Fruit fly (Drosophila melanogaster) whole organism, embryonic: ENCODE data around the gene CG7634.

Experiments
- Antp ChIP-seq: fragments of 200-800 bp; sonication (Bioruptor generic); optimal IDR thresholded peaks from 3 replicates; lab custom pipeline; 2016; ENCODE audit warnings: missing biosample characterization, missing genetic modification characterization
- CG1024 ChIP-seq: fragments of 200-800 bp; sonication (Bioruptor generic); IDR thresholded peaks from 2 replicates; pipeline ENCODE4 v1.3.6; 2022; ENCODE audit warnings: missing biosample characterization, missing genetic modification characterization
- CG10543 ChIP-seq: fragments of 200-800 bp; sonication (Bioruptor generic); optimal IDR thresholded peaks from 3 replicates; lab custom pipeline; 2017; ENCODE audit warnings: missing biosample characterization, mild to moderate bottlenecking, missing genetic modification characterization, moderate library complexity
- CG11456 ChIP-seq: fragments of 200-800 bp; sonication (Bioruptor generic); IDR thresholded peaks from 3 replicates; pipeline ENCODE4 v1.3.6; 2022; ENCODE audit warnings: missing biosample characterization, missing genetic modification characterization
- CG11560 ChIP-seq: fragments of 200-800 bp; sonication (Bioruptor generic); IDR thresholded peaks from 3 replicates; pipeline ENCODE4 v1.3.6; 2022; ENCODE audit warnings: missing biosample characterization, missing genetic modification characterization
- CG12769 ChIP-seq: fragments of 200-800 bp; sonication (Bioruptor generic); optimal IDR thresholded peaks from 2 replicates; lab custom pipeline; 2019; ENCODE audit warnings: missing biosample characterization, mild to moderate bottlenecking, missing genetic modification characterization, moderate library complexity
- CG15696 ChIP-seq: fragments of 200-800 bp; sonication (Bioruptor generic); optimal IDR thresholded peaks from 2 replicates; lab custom pipeline; 2019; ENCODE audit warnings: missing biosample characterization, mild to moderate bottlenecking, missing genetic modification characterization, moderate library complexity
- CG16815 ChIP-seq: fragments of 200-800 bp; sonication (Bioruptor generic); optimal IDR thresholded peaks from 3 replicates; lab custom pipeline; 2017; ENCODE audit warnings: missing biosample characterization, mild to moderate bottlenecking, missing genetic modification characterization
- CG17328 ChIP-seq: fragments of 200-800 bp; sonication (Bioruptor generic); IDR thresholded peaks from 2 replicates; pipeline ENCODE4 v1.3.6; 2022; ENCODE audit warnings: missing biosample characterization, missing genetic modification characterization
- CG17385 ChIP-seq: fragments of 200-800 bp; sonication (Bioruptor generic); optimal IDR thresholded peaks from 3 replicates; lab custom pipeline; 2018; ENCODE audit warnings: missing biosample characterization, mild to moderate bottlenecking, missing genetic modification characterization
- CG2120 ChIP-seq: fragments of 200-800 bp; sonication (Bioruptor generic); optimal IDR thresholded peaks from 3 replicates; lab custom pipeline; 2016; ENCODE audit warnings: missing biosample characterization, missing genetic modification characterization
- CG2712 ChIP-seq: fragments of 200-800 bp; optimal IDR thresholded peaks from 3 replicates; lab custom pipeline; 2019; ENCODE audit warnings: missing biosample characterization, mild to moderate bottlenecking, missing genetic modification characterization, moderate library complexity
- CG30403 ChIP-seq: fragments of 200-800 bp; sonication (Bioruptor generic); optimal IDR thresholded peaks from 3 replicates; lab custom pipeline; 2016; ENCODE audit warnings: missing biosample characterization, missing genetic modification characterization
- CG31365 ChIP-seq: fragments of 200-800 bp; sonication (Bioruptor generic); optimal IDR thresholded peaks from 2 replicates; lab custom pipeline; 2018; ENCODE audit warnings: missing biosample characterization, mild to moderate bottlenecking, missing genetic modification characterization
- CG4424 ChIP-seq: fragments of 200-800 bp; sonication (Bioruptor generic); optimal IDR thresholded peaks from 3 replicates; lab custom pipeline; 2016; ENCODE audit warnings: missing biosample characterization, missing genetic modification characterization
- CG7786 ChIP-seq: fragments of 200-800 bp; sonication (Bioruptor generic); optimal IDR thresholded peaks from 2 replicates; lab custom pipeline; 2016; ENCODE audit warnings: missing biosample characterization, missing genetic modification characterization
- CG8290 ChIP-seq, 3 experiments: fragments of 200-800 bp; sonication (Bioruptor generic); optimal IDR thresholded peaks; 2 replicates each; lab custom pipeline; 2016 to 2019; ENCODE audit warnings: missing biosample characterization in 3 of 3, missing genetic modification characterization in 3 of 3, mild to moderate bottlenecking in 2 of 3, moderate library complexity in 1 of 3
- CG8944 ChIP-seq: fragments of 200-800 bp; sonication (Bioruptor generic); optimal IDR thresholded peaks from 3 replicates; lab custom pipeline; 2016; ENCODE audit warnings: missing biosample characterization, missing genetic modification characterization
- CTCF ChIP-seq: fragments of 200-800 bp; sonication (Bioruptor generic); optimal IDR thresholded peaks from 2 replicates; lab custom pipeline; 2017; ENCODE audit warnings: missing biosample characterization, mild to moderate bottlenecking, missing genetic modification characterization, moderate library complexity
- Dad ChIP-seq: fragments of 200-800 bp; sonication (Bioruptor generic); optimal IDR thresholded peaks from 3 replicates; lab custom pipeline; 2016; ENCODE audit warnings: missing biosample characterization, missing genetic modification characterization
- Dek ChIP-seq: fragments of 200-800 bp; sonication (Bioruptor generic); optimal IDR thresholded peaks from 3 replicates; lab custom pipeline; 2019; ENCODE audit warnings: missing biosample characterization, mild to moderate bottlenecking, missing genetic modification characterization, moderate library complexity
- Dip3 ChIP-seq: fragments of 200-800 bp; sonication (Bioruptor generic); optimal IDR thresholded peaks from 3 replicates; lab custom pipeline; 2016; ENCODE audit warnings: missing biosample characterization, missing genetic modification characterization
- Ets65A ChIP-seq: fragments of 200-800 bp; sonication (Bioruptor generic); peaks from one replicate; lab custom pipeline; 2016; ENCODE audit warnings: missing biosample characterization, missing genetic modification characterization
- H2.0 ChIP-seq: fragments of 200-800 bp; sonication (Bioruptor generic); IDR thresholded peaks from 2 replicates; pipeline ENCODE4 v1.3.6; 2022; ENCODE audit warnings: missing biosample characterization, missing genetic modification characterization
- Hand ChIP-seq: fragments of 200-800 bp; sonication (Bioruptor generic); optimal IDR thresholded peaks from 2 replicates; lab custom pipeline; 2017; ENCODE audit warnings: mild to moderate bottlenecking, missing biosample characterization, missing genetic modification reagents, missing genetic modification characterization
- Hr78 ChIP-seq, 2 experiments: fragments of 200-800 bp in 1 of 2; fragments of >200 bp in 1 of 2; sonication (Bioruptor generic) in 1 of 2; optimal IDR thresholded peaks; 2 replicates each; lab custom pipeline; 2017 to 2019; ENCODE audit warnings: missing biosample characterization in 2 of 2, missing genetic modification characterization in 2 of 2, mild to moderate bottlenecking in 1 of 2, moderate library complexity in 1 of 2
- Kr ChIP-seq: fragments of 200-800 bp; sonication (Bioruptor generic); optimal IDR thresholded peaks from 2 replicates; lab custom pipeline; 2017; ENCODE audit warnings: missing biosample characterization, mild to moderate bottlenecking, missing genetic modification characterization
- MBD-R2 ChIP-seq: fragments of 200-800 bp; sonication (Bioruptor generic); IDR thresholded peaks from 2 replicates; pipeline ENCODE4 v1.3.6; 2022; ENCODE audit warnings: missing biosample characterization, missing genetic modification characterization
- Mrtf ChIP-seq: fragments of 200-800 bp; sonication (Bioruptor generic); IDR thresholded peaks from 3 replicates; pipeline ENCODE4 v1.3.6; 2022; ENCODE audit warnings: missing biosample characterization, missing genetic modification characterization
- NFAT ChIP-seq: fragments of 200-800 bp; sonication (Bioruptor generic); IDR thresholded peaks from 2 replicates; pipeline ENCODE4 v1.3.6; 2022; ENCODE audit warnings: missing biosample characterization, missing genetic modification characterization
- Xrp1 ChIP-seq: fragments of 200-800 bp; sonication (Bioruptor generic); IDR thresholded peaks from 2 replicates; pipeline ENCODE4 v1.3.6; 2022; ENCODE audit warnings: missing biosample characterization, missing genetic modification characterization
- al ChIP-seq: fragments of 200-800 bp; sonication (Bioruptor generic); IDR thresholded peaks from 2 replicates; pipeline ENCODE4 v1.3.6; 2022; ENCODE audit warnings: missing biosample characterization, missing genetic modification characterization
- dpn ChIP-seq, 2 experiments: fragments of 200-800 bp; sonication (Bioruptor generic); optimal IDR thresholded peaks; 3 replicates each; lab custom pipeline; 2016; ENCODE audit warnings: missing biosample characterization in 2 of 2, missing genetic modification characterization in 2 of 2
- eyg ChIP-seq: fragments of 200-800 bp; sonication (Bioruptor generic); optimal IDR thresholded peaks from 3 replicates; lab custom pipeline; 2016; ENCODE audit warnings: missing biosample characterization, missing genetic modification characterization
- fd96Cb ChIP-seq: fragments of 200-800 bp; sonication (Bioruptor generic); optimal IDR thresholded peaks from 2 replicates; lab custom pipeline; 2018; ENCODE audit warnings: missing biosample characterization, mild to moderate bottlenecking, missing genetic modification characterization, moderate library complexity
- gcm ChIP-seq: fragments of 200-800 bp; sonication (Bioruptor generic); optimal IDR thresholded peaks from 2 replicates; lab custom pipeline; 2019; ENCODE audit warnings: missing biosample characterization, mild to moderate bottlenecking, missing genetic modification characterization, moderate library complexity
- hbn ChIP-seq: fragments of 200-800 bp; sonication (Bioruptor generic); IDR thresholded peaks from 2 replicates; pipeline ENCODE4 v1.3.6; 2022; ENCODE audit warnings: missing biosample characterization, missing genetic modification characterization; ENCODE audit not compliant: partially characterized antibody
- hkb ChIP-seq, 2 experiments: fragments of 200-800 bp in 1 of 2; fragments of >200 bp in 1 of 2; sonication (Bioruptor generic) in 1 of 2; IDR thresholded peaks in 1 of 2; optimal IDR thresholded peaks in 1 of 2; 2 replicates each; pipeline versions ENCODE4 v1.3.6 to Lab custom; 2017 to 2022; ENCODE audit warnings: missing biosample characterization in 1 of 2, missing genetic modification characterization in 1 of 2
- jumu ChIP-seq: fragments of 200-800 bp; sonication (Bioruptor generic); optimal IDR thresholded peaks from 3 replicates; lab custom pipeline; 2016; ENCODE audit warnings: missing biosample characterization, missing genetic modification characterization
- klu ChIP-seq: fragments of 200-800 bp; sonication (Bioruptor generic); IDR thresholded peaks from 2 replicates; pipeline ENCODE4 v1.3.6; 2022; ENCODE audit warnings: missing biosample characterization, missing genetic modification characterization
- luna ChIP-seq: fragments of 200-800 bp; sonication (Bioruptor generic); optimal IDR thresholded peaks from 2 replicates; lab custom pipeline; 2016; ENCODE audit warnings: missing biosample characterization, missing genetic modification characterization
- peb ChIP-seq: fragments of 200-800 bp; sonication (Bioruptor generic); IDR thresholded peaks from 2 replicates; pipeline ENCODE4 v1.3.6; 2022; ENCODE audit warnings: missing biosample characterization, missing genetic modification characterization
- phol ChIP-seq: fragments of 200-800 bp; sonication (Bioruptor generic); optimal IDR thresholded peaks from 3 replicates; lab custom pipeline; 2018; ENCODE audit warnings: missing biosample characterization, mild to moderate bottlenecking, missing genetic modification characterization, moderate library complexity
- pita ChIP-seq: fragments of 200-800 bp; sonication (Bioruptor generic); optimal IDR thresholded peaks from 2 replicates; lab custom pipeline; 2017; ENCODE audit warnings: missing biosample characterization, mild to moderate bottlenecking, missing genetic modification characterization
- rib ChIP-seq: fragments of 200-800 bp; sonication (Bioruptor generic); IDR thresholded peaks from 2 replicates; pipeline ENCODE4 v1.3.6; 2022; ENCODE audit warnings: missing biosample characterization, missing genetic modification characterization
- run ChIP-seq: fragments of 200-800 bp; sonication (Bioruptor generic); optimal IDR thresholded peaks from 3 replicates; lab custom pipeline; 2018; ENCODE audit warnings: missing biosample characterization, mild to moderate bottlenecking, missing genetic modification characterization
- slou ChIP-seq: fragments of 200-800 bp; sonication (Bioruptor generic); optimal IDR thresholded peaks from 3 replicates; lab custom pipeline; 2016; ENCODE audit warnings: missing biosample characterization, missing genetic modification characterization
- sob ChIP-seq: fragments of 200-800 bp; sonication (Bioruptor generic); IDR thresholded peaks from 2 replicates; pipeline ENCODE4 v1.3.6; 2022; ENCODE audit warnings: missing biosample characterization, missing genetic modification characterization
- sug ChIP-seq: fragments of 200-800 bp; optimal IDR thresholded peaks from 2 replicates; lab custom pipeline; 2019; ENCODE audit warnings: missing biosample characterization, mild to moderate bottlenecking, missing genetic modification characterization, moderate library complexity
- toy ChIP-seq: fragments of 200-800 bp; sonication (Bioruptor generic); IDR thresholded peaks from 2 replicates; pipeline ENCODE4 v1.3.6; 2022; ENCODE audit warnings: missing biosample characterization, missing genetic modification characterization
- ttk ChIP-seq: fragments of 200-800 bp; sonication (Bioruptor generic); IDR thresholded peaks from 2 replicates; pipeline ENCODE4 v2.1.2; 2022; ENCODE audit warnings: missing biosample characterization, missing genetic modification characterization

The CG7634 gene

dm6 chr3L:21604265-21604664, 39.0 kb downstream of the CG7634 start (continued):
- no peak; the same call in 2 of the 3 replicates for TF ChIP-seq CG11560 (tag; lab: Robert Waterston, UW)
- TF ChIP-seq Dad (GFP tag; lab: Kevin White, UChicago), result peak; percentile 44
- TF ChIP-seq CG12769 (tag; lab: Kevin White, UChicago), result no peak
- peak; percentile 37; the same call in 1 of the 2 replicates for TF ChIP-seq Xrp1 (GFP tag; lab: Robert Waterston, UW)
- no peak for TF ChIP-seq run (tag; lab: Kevin White, UChicago)
- TF ChIP-seq CG15696 (tag; lab: Kevin White, UChicago), result peak; percentile 70
- 0 out of 2 replicates have a peak, but pooled peaks have one; percentile 26 for TF ChIP-seq H2.0
- TF ChIP-seq rib (GFP tag; lab: Robert Waterston, UW), result peak; percentile 34; the same call in 1 of the 2 replicates
- TF ChIP-seq CG1024, result peak; percentile 35; the same call in 1 of the 2 replicates
- no peak for TF ChIP-seq hbn
- TF ChIP-seq Mrtf (GFP tag; lab: Robert Waterston, UW), result peak; percentile 67
- peak; percentile 61; the same call in 1 of the 2 replicates for TF ChIP-seq CG17328 (GFP tag; lab: Robert Waterston, UW)
- peak; percentile 73 for TF ChIP-seq sob (GFP tag; lab: Robert Waterston, UW)
- TF ChIP-seq hkb (optimal IDR thresholded peaks at IDR 0.05; lab: Kevin White, UChicago), result no peak
- TF ChIP-seq hkb (GFP tag; IDR thresholded peaks at IDR 0.05; lab: Robert Waterston, UW), result peak; percentile 43; the same call in 1 of the 2 replicates
- no peak for TF ChIP-seq Hand (GFP tag; lab: Kevin White, UChicago)
- TF ChIP-seq CG4424 (GFP tag; lab: Kevin White, UChicago), result peak; percentile 56
- peak; percentile 50 for TF ChIP-seq pita (GFP tag; lab: Kevin White, UChicago)
- no peak for TF ChIP-seq sug (tag; lab: Kevin White, UChicago)
- TF ChIP-seq CG2712 (tag; lab: Kevin White, UChicago), result no peak
- TF ChIP-seq CTCF (GFP tag; lab: Kevin White, UChicago), result peak; percentile 100
- no peak for TF ChIP-seq eyg
- TF ChIP-seq al (GFP tag; lab: Robert Waterston, UW), result peak; percentile 45; the same call in 1 of the 2 replicates
- no peak for TF ChIP-seq gcm
- peak; percentile 96 for TF ChIP-seq Ets65A
- TF ChIP-seq ttk, result peak; percentile 49; the same call in 1 of the 2 replicates
- TF ChIP-seq peb (GFP tag; lab: Robert Waterston, UW), result no peak
- TF ChIP-seq toy (GFP tag; lab: Robert Waterston, UW), result no peak
- TF ChIP-seq fd96Cb (tag; lab: Kevin White, UChicago), result peak; percentile 28
- TF ChIP-seq CG16815 (GFP tag; lab: Kevin White, UChicago), result peak; percentile 33
- TF ChIP-seq phol (tag; lab: Kevin White, UChicago), result peak; percentile 47
- peak; percentile 72 for TF ChIP-seq CG8944
- peak; percentile 73 for TF ChIP-seq CG30403 (GFP tag; lab: Kevin White, UChicago)
- TF ChIP-seq MBD-R2 (GFP tag; lab: Robert Waterston, UW), result no peak
- peak; percentile 51 for TF ChIP-seq jumu (GFP tag; lab: Kevin White, UChicago)
- TF ChIP-seq slou, result peak; percentile 1
- TF ChIP-seq CG17385 (GFP tag; lab: Kevin White, UChicago), result peak; percentile 23
- peak; percentile 75 for TF ChIP-seq NFAT
- TF ChIP-seq Kr (GFP tag; lab: Kevin White, UChicago), result no peak
- peak; percentile 39 for TF ChIP-seq CG7786 (GFP tag; lab: Kevin White, UChicago)
- no peak for TF ChIP-seq CG10543
- peak in 1 of 2 experiments; percentile 98 for TF ChIP-seq Hr78 (GFP tag; optimal IDR thresholded peaks at IDR 0.05; lab: Kevin White, UChicago)
- TF ChIP-seq klu, result no peak
- TF ChIP-seq Dek (tag; lab: Kevin White, UChicago), result peak; percentile 28
- peak; percentile 40 for TF ChIP-seq Dip3 (GFP tag; lab: Kevin White, UChicago)
- TF ChIP-seq CG8290 (GFP tag; optimal IDR thresholded peaks at IDR 0.05; lab: Kevin White, UChicago), result peak; percentile 72
- TF ChIP-seq CG8290 (tag; optimal IDR thresholded peaks at IDR 0.05; lab: Kevin White, UChicago), result no peak
- TF ChIP-seq dpn (GFP tag; optimal IDR thresholded peaks at IDR 0.05; lab: Kevin White, UChicago), result peak; percentile 74 to 77
- peak; percentile 69 for TF ChIP-seq Antp (GFP tag; lab: Kevin White, UChicago)
- TF ChIP-seq CG11456, result peak; percentile 93
- TF ChIP-seq CG2120 (GFP tag; lab: Kevin White, UChicago), result peak; percentile 64
- peak; percentile 60 for TF ChIP-seq luna (GFP tag; lab: Kevin White, UChicago)
- peak; percentile 40 for TF ChIP-seq CG31365
